Worm (Caenorhabditis elegans) whole organism, L2 larva: ENCODE measurements around the gene ppfr-4.
A peak's percentile ranks its signal among the peaks of the same experiment; 100 is the strongest.

Source experiments
- alr-1 ChIP-seq: fragments of 150-350 bp; optimal IDR thresholded peaks from 2 replicates; lab custom pipeline; 2014; ENCODE audit warnings: missing biosample characterization, missing genetic modification characterization
- blmp-1 ChIP-seq: sonication (generic microtip); optimal IDR thresholded peaks from 2 replicates; lab custom pipeline; 2017; ENCODE audit warnings: missing genetic modification characterization, mild to moderate bottlenecking, missing compliant biosample characterization, antibody characterized with exemption, moderate library complexity; ENCODE audit not compliant: insufficient read depth
- ceh-16 ChIP-seq: fragments of 150-350 bp; optimal IDR thresholded peaks from 2 replicates; lab custom pipeline; 2014; ENCODE audit warnings: missing biosample characterization, missing genetic modification characterization
- ceh-82 ChIP-seq: fragments of 150-350 bp; optimal IDR thresholded peaks from 2 replicates; lab custom pipeline; 2014; ENCODE audit warnings: missing biosample characterization, missing genetic modification characterization
- crh-2 ChIP-seq: sonication (generic microtip); optimal IDR thresholded peaks from 2 replicates; lab custom pipeline; 2017; ENCODE audit warnings: missing biosample characterization, missing genetic modification characterization
- egl-27 ChIP-seq: sonication (generic microtip); optimal IDR thresholded peaks from 3 replicates; lab custom pipeline; 2017; ENCODE audit warnings: missing biosample characterization, missing genetic modification reagents, missing genetic modification characterization
- elt-1 ChIP-seq: fragments of 150-350 bp; optimal IDR thresholded peaks from 2 replicates; lab custom pipeline; 2014; ENCODE audit warnings: missing biosample characterization, missing genetic modification characterization
- elt-3 ChIP-seq: sonication (generic microtip); optimal IDR thresholded peaks from 2 replicates; lab custom pipeline; 2017; ENCODE audit warnings: missing biosample characterization, missing genetic modification characterization
- fos-1 ChIP-seq: fragments of 150-350 bp; optimal IDR thresholded peaks from 2 replicates; lab custom pipeline; 2014; ENCODE audit warnings: missing biosample characterization, missing genetic modification characterization
- gmeb-1 ChIP-seq: fragments of 150-350 bp; optimal IDR thresholded peaks from 2 replicates; lab custom pipeline; 2014; ENCODE audit warnings: missing biosample characterization, missing genetic modification characterization
- lin-13 ChIP-seq: fragments of 150-350 bp; optimal IDR thresholded peaks from 2 replicates; lab custom pipeline; 2014; ENCODE audit warnings: missing biosample characterization, missing genetic modification reagents, missing genetic modification characterization
- mbf-1 ChIP-seq: sonication (generic microtip); optimal IDR thresholded peaks from 2 replicates; lab custom pipeline; 2017; ENCODE audit warnings: missing biosample characterization, missing genetic modification characterization
- mdl-1 ChIP-seq, 2 experiments: fragments of 150-350 bp in 1 of 2; sonication (generic microtip) in 1 of 2; optimal IDR thresholded peaks; 2 replicates each; lab custom pipeline; 2017; ENCODE audit warnings: missing biosample characterization in 2 of 2, missing genetic modification characterization in 2 of 2
- nhr-10 ChIP-seq: sonication (generic microtip); optimal IDR thresholded peaks from 2 replicates; lab custom pipeline; 2017; ENCODE audit warnings: missing biosample characterization, missing genetic modification characterization
- nhr-12 ChIP-seq: fragments of 150-350 bp; optimal IDR thresholded peaks from 2 replicates; lab custom pipeline; 2014; ENCODE audit warnings: missing biosample characterization, missing genetic modification characterization
- nhr-21 ChIP-seq: fragments of 150-350 bp; optimal IDR thresholded peaks from 2 replicates; lab custom pipeline; 2014; ENCODE audit warnings: missing biosample characterization, missing genetic modification characterization
- nhr-23 ChIP-seq: fragments of 150-350 bp; optimal IDR thresholded peaks from 2 replicates; lab custom pipeline; 2014; ENCODE audit warnings: missing biosample characterization, missing genetic modification reagents, missing genetic modification characterization
- nhr-237 ChIP-seq: fragments of 150-350 bp; optimal IDR thresholded peaks from 2 replicates; lab custom pipeline; 2014; ENCODE audit warnings: missing biosample characterization, missing genetic modification characterization
- nhr-25 ChIP-seq: fragments of 150-350 bp; sonication (generic microtip); optimal IDR thresholded peaks from 3 replicates; lab custom pipeline; 2014; ENCODE audit warnings: missing biosample characterization, missing genetic modification characterization
- nhr-77 ChIP-seq: fragments of 150-350 bp; optimal IDR thresholded peaks from 2 replicates; lab custom pipeline; 2014; ENCODE audit warnings: missing biosample characterization, missing genetic modification characterization
- peb-1 ChIP-seq: fragments of 150-350 bp; optimal IDR thresholded peaks from 2 replicates; lab custom pipeline; 2014; ENCODE audit warnings: missing biosample characterization, missing genetic modification characterization
- skn-1 ChIP-seq: sonication (generic microtip); optimal IDR thresholded peaks from 2 replicates; lab custom pipeline; 2017; ENCODE audit warnings: missing biosample characterization, missing genetic modification characterization
- sma-3 ChIP-seq: sonication (generic microtip); optimal IDR thresholded peaks from 2 replicates; lab custom pipeline; 2016; ENCODE audit warnings: missing genetic modification reagents, missing genetic modification characterization, missing compliant biosample characterization
- sma-9 ChIP-seq, 2 experiments: fragments of 150-350 bp in 1 of 2; sonication (generic microtip) in 1 of 2; optimal IDR thresholded peaks; 2 replicates each; lab custom pipeline; 2014 to 2016; ENCODE audit warnings: missing genetic modification characterization in 2 of 2, mild to moderate bottlenecking in 1 of 2, missing biosample characterization in 1 of 2, missing compliant biosample characterization in 1 of 2, missing genetic modification reagents in 1 of 2, moderate library complexity in 1 of 2
- unc-39 ChIP-seq: fragments of 150-350 bp; optimal IDR thresholded peaks from 2 replicates; lab custom pipeline; 2014; ENCODE audit warnings: missing biosample characterization, missing genetic modification characterization
- unc-62 ChIP-seq: fragments of 150-350 bp; optimal IDR thresholded peaks from 2 replicates; lab custom pipeline; 2014; ENCODE audit warnings: missing biosample characterization, missing genetic modification reagents, missing genetic modification characterization
- zag-1 ChIP-seq: fragments of 150-350 bp; optimal IDR thresholded peaks from 2 replicates; lab custom pipeline; 2014; ENCODE audit warnings: missing biosample characterization, missing genetic modification characterization
- ztf-11 ChIP-seq: sonication (generic microtip); optimal IDR thresholded peaks from 2 replicates; lab custom pipeline; 2017; ENCODE audit warnings: missing biosample characterization, missing genetic modification characterization
- ztf-4 ChIP-seq: fragments of 150-350 bp; optimal IDR thresholded peaks from 2 replicates; lab custom pipeline; 2014; ENCODE audit warnings: missing biosample characterization, missing genetic modification characterization

ppfr-4 gene

DNA sequence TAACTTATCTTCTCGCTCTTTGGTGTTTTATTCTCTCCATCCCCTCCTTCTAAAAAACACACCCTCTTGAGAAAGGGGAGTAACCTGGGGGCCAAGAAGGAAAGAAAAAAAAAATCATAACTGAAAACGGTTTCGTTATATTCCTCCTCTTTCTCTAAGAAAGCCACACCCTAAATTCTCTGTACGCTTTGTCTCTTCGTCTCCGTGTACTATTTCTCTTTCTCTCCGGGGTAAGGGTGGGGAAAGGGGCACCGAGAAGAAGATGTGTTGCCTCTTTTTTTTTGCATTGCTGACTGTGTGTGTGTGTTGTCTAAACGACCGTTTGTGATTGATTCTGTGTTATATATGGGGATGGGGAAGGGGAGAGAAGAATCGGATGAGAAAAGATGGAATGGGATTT lies 36.4 kb downstream of the ppfr-4 start:
- TF ChIP-seq mdl-1 (tag; optimal IDR thresholded peaks at IDR 0.05; lab: Kevin White, UChicago) (no peak), ztf-11 (tag; lab: Kevin White, UChicago) (no peak), nhr-23 (tag; lab: Kevin White, UChicago) (no peak), nhr-12 (tag; lab: Kevin White, UChicago) (no peak), blmp-1 (tag; lab: Kevin White, UChicago) (no peak), nhr-25 (no peak), alr-1 (no peak), peb-1 (no peak), elt-3 (tag; lab: Kevin White, UChicago) (no peak), unc-39 (tag; lab: Kevin White, UChicago) (no peak), nhr-77 (no peak), lin-13 (no peak), skn-1 (tag; lab: Kevin White, UChicago) (no peak), fos-1 (tag; lab: Kevin White, UChicago) (peak; percentile 20), crh-2 (tag; lab: Kevin White, UChicago) (no peak), nhr-21 (tag; lab: Kevin White, UChicago) (peak; percentile 14), ceh-82 (tag; lab: Kevin White, UChicago) (no peak), nhr-237 (tag; lab: Kevin White, UChicago) (no peak), unc-62 (GFP tag; lab: Kevin White, UChicago) (no peak), egl-27 (tag; lab: Kevin White, UChicago) (no peak), sma-3 (peak; percentile 32)

DNA sequence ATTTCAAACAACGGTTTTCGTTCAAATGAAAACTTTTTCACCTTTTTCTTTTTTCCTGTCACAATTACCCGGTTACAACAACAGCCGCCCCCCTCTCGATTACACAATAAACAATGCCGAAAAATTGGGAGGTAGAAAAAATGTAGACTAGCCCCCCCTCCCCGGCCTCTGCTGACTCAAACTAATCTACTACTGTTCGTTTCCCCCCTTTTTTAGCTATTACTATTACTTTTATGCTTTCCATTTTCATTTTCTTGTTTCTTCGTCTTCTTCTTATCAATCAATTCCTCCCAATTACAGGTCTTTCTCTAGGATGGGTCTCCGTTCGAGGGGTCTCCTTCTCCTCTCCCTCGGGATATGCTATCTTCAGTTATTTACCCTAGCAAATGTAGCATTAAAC lies 38.0 kb downstream of the ppfr-4 start, which contains the start of gene let-805:
TSS of gene let-805 (plus strand) at position 301 of the 400 bp plus-strand sequence.
- no peak for TF ChIP-seq ceh-16 (tag; lab: Kevin White, UChicago)
- no peak for TF ChIP-seq zag-1 (tag; lab: Kevin White, UChicago)
- TF ChIP-seq ceh-82 (tag; lab: Kevin White, UChicago): no peak
- no peak for TF ChIP-seq crh-2 (tag; lab: Kevin White, UChicago)
- no peak for TF ChIP-seq sma-9 (GFP tag; optimal IDR thresholded peaks at IDR 0.05; lab: Kevin White, UChicago)
- TF ChIP-seq sma-9 (tag; optimal IDR thresholded peaks at IDR 0.05; lab: Kevin White, UChicago): no peak
- TF ChIP-seq lin-13: no peak
- TF ChIP-seq nhr-10 (tag; lab: Kevin White, UChicago): no peak
- TF ChIP-seq nhr-25: no peak
- TF ChIP-seq ztf-4 (tag; lab: Kevin White, UChicago): no peak
- no peak for TF ChIP-seq mbf-1 (tag; lab: Kevin White, UChicago)
- no peak for TF ChIP-seq elt-1
- no peak for TF ChIP-seq gmeb-1 (tag; lab: Kevin White, UChicago)
